Worm (Caenorhabditis elegans) whole organism, midembryonic: ENCODE results near the gene W08F4.12.
"Not testable (repeated sequence)": the region's sequence is repeated elsewhere in the genome, so short reads cannot be mapped to it uniquely, and the experiment has no call there.

Experiments
- cog-1 ChIP-seq: sonication (generic microtip); optimal IDR thresholded peaks from 2 replicates; lab custom pipeline; 2016; ENCODE audit warnings: missing genetic modification characterization, missing compliant biosample characterization
- ztf-29 ChIP-seq: fragments of 200-800 bp; sonication (Bioruptor generic); IDR thresholded peaks from 2 replicates; pipeline ENCODE4 v1.3.6; 2022; ENCODE audit warnings: missing genetic modification reagents, missing genetic modification characterization, missing compliant biosample characterization

DNA sequence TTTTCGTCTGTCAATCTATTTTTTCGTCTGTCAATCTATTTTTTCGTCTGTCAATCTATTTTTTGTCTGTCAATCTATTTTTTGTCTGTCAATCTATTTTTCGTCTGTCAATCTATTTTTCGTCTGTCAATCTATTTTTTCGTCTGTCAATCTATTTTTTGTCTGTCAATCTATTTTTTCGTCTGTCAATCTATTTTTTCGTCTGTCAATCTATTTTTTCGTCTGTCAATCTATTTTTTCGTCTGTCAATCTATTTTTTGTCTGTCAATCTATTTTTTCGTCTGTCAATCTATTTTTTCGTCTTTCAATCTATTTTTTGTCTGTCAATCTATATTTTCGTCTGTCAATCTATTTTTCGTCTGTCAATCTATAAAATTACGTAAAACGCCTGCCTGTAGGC lies 45.2 kb upstream of the W08F4.12 start:
- TF ChIP-seq ztf-29; cog-1 (tag; lab: Kevin White, UChicago): not testable (repeated sequence)
